Fruit fly (Drosophila melanogaster): Measurements from ENCODE around the gene CG43335.

Gene CG43335

dm6 chr3R:15665962-15666361 lies 30.7 kb downstream of the CG43335 start, which contains the start of gene pxb (continued):
- TF ChIP-seq Blimp-1 (GFP tag; optimal IDR thresholded peaks at IDR 0.05) (no peak), net (GFP tag; optimal IDR thresholded peaks at IDR 0.05) (no peak), CG32006 (GFP tag; optimal IDR thresholded peaks at IDR 0.05) (no peak)

- TF ChIP-seq fkh (GFP tag; optimal IDR thresholded peaks at IDR 0.05) (peak; percentile 64), svp (GFP tag) (peak; percentile 57), eg (GFP tag; IDR thresholded peaks at IDR 0.05) (no peak), CG10631 (GFP tag; optimal IDR thresholded peaks at IDR 0.05) (no peak), CG3032 (tag; optimal IDR thresholded peaks at IDR 0.05) (no peak)
Observed at dm6 chr3R:15666900-15667507, 31.7 kb downstream of the CG43335 start.

- TF ChIP-seq esn (GFP tag; optimal IDR thresholded peaks at IDR 0.05) (no peak), acj6 (GFP tag; optimal IDR thresholded peaks at IDR 0.05) (no peak), CG11294 (GFP tag; IDR thresholded peaks at IDR 0.05) (no peak), CG6163 (GFP tag; IDR thresholded peaks at IDR 0.05) (no peak), OdsH (GFP tag; optimal IDR thresholded peaks at IDR 0.05) (no peak), fd59A (GFP tag; optimal IDR thresholded peaks at IDR 0.05) (no peak), Sox15 (GFP tag; optimal IDR thresholded peaks at IDR 0.05) (no peak)
Observed at dm6 chr3R:15668863-15669491, 33.7 kb downstream of the CG43335 start.

- peak; percentile 12 for TF ChIP-seq CG34406 (GFP tag; optimal IDR thresholded peaks at IDR 0.05)
- no peak for TF ChIP-seq CG8632 (GFP tag; optimal IDR thresholded peaks at IDR 0.05)
- peak; percentile 38 for TF ChIP-seq esn (GFP tag; optimal IDR thresholded peaks at IDR 0.05)
- no peak for TF ChIP-seq CG31627 (GFP tag; optimal IDR thresholded peaks at IDR 0.05)
- peak; percentile 59 for TF ChIP-seq Eip78C (GFP tag)
- TF ChIP-seq Smox (GFP tag; optimal IDR thresholded peaks at IDR 0.05): peak; percentile 17
- no peak for TF ChIP-seq acj6 (GFP tag; optimal IDR thresholded peaks at IDR 0.05)
- peak; percentile 81 for TF ChIP-seq fkh (GFP tag; optimal IDR thresholded peaks at IDR 0.05)
- TF ChIP-seq achi (GFP tag; optimal IDR thresholded peaks at IDR 0.05): peak; percentile 3
- TF ChIP-seq net (GFP tag; optimal IDR thresholded peaks at IDR 0.05): peak; percentile 23
- TF ChIP-seq CG7368 (GFP tag; optimal IDR thresholded peaks at IDR 0.05): no peak
- peak; percentile 64 for TF ChIP-seq svp (GFP tag)
- TF ChIP-seq CG6163 (GFP tag; IDR thresholded peaks at IDR 0.05): peak; percentile 49; the same call in 2 of the 3 replicates
- TF ChIP-seq Met (GFP tag; optimal IDR thresholded peaks at IDR 0.05): peak; percentile 37
- peak; percentile 4 for TF ChIP-seq Blimp-1 (GFP tag; optimal IDR thresholded peaks at IDR 0.05)
- TF ChIP-seq dsx (GFP tag; optimal IDR thresholded peaks at IDR 0.05; ENCODE audit: poor library complexity, severe bottlenecking): no peak
- peak; percentile 0 for TF ChIP-seq CG3919 (GFP tag; optimal IDR thresholded peaks at IDR 0.05)
- TF ChIP-seq Sox102F (GFP tag; optimal IDR thresholded peaks at IDR 0.05): peak; percentile 42
- TF ChIP-seq Gug (GFP tag; IDR thresholded peaks at IDR 0.05): no peak
Observed at dm6 chr3R:15670559-15670958, 35.3 kb downstream of the CG43335 start.

- TF ChIP-seq dsx (GFP tag; optimal IDR thresholded peaks at IDR 0.05; ENCODE audit: poor library complexity, severe bottlenecking): no peak
- TF ChIP-seq salr (GFP tag; optimal IDR thresholded peaks at IDR 0.05): no peak
- no peak for TF ChIP-seq CG11902 (GFP tag; optimal IDR thresholded peaks at IDR 0.05)
- TF ChIP-seq CG11762 (GFP tag; optimal IDR thresholded peaks at IDR 0.05; ENCODE audit: insufficient read depth): no peak
- no peak for TF ChIP-seq CG31627 (GFP tag; optimal IDR thresholded peaks at IDR 0.05)
- no peak for TF ChIP-seq Met (GFP tag; optimal IDR thresholded peaks at IDR 0.05)
- no peak for TF ChIP-seq CG32006 (GFP tag; optimal IDR thresholded peaks at IDR 0.05)
- no peak for TF ChIP-seq Gug (GFP tag; IDR thresholded peaks at IDR 0.05)
- TF ChIP-seq CG4318 (GFP tag; optimal IDR thresholded peaks at IDR 0.05): no peak
- no peak for TF ChIP-seq pdm3 (GFP tag; optimal IDR thresholded peaks at IDR 0.05)
- TF ChIP-seq CG10669 (GFP tag; optimal IDR thresholded peaks at IDR 0.05): no peak
- TF ChIP-seq CG6163 (GFP tag; IDR thresholded peaks at IDR 0.05): no peak
- no peak for TF ChIP-seq CG3032 (tag; optimal IDR thresholded peaks at IDR 0.05)
- no peak for TF ChIP-seq CG15336 (GFP tag; IDR thresholded peaks at IDR 0.05)
- TF ChIP-seq fkh (GFP tag; optimal IDR thresholded peaks at IDR 0.05): no peak
- TF ChIP-seq CG1621 (tag; optimal IDR thresholded peaks at IDR 0.05): no peak
- TF ChIP-seq topi (GFP tag; optimal IDR thresholded peaks at IDR 0.05): no peak
- no peak for TF ChIP-seq CG6276 (GFP tag; optimal IDR thresholded peaks at IDR 0.05)
- no peak for TF ChIP-seq Eip75B (GFP tag; optimal IDR thresholded peaks at IDR 0.05)
Observed at dm6 chr3R:15672302-15672701, 37.0 kb downstream of the CG43335 start.

All from whole organism, prepupa.